Worm (Caenorhabditis elegans) whole organism, L1 larva: Measurements from ENCODE around the gene EEED8.15.

Source experiments
- C16A3.4 ChIP-seq: fragments of 150-350 bp; optimal IDR thresholded peaks from 2 replicates; lab custom pipeline; 2014; ENCODE audit warnings: missing biosample characterization, missing genetic modification characterization
- F16B12.6 ChIP-seq: fragments of 150-350 bp; optimal IDR thresholded peaks from 2 replicates; lab custom pipeline; 2014; ENCODE audit warnings: missing biosample characterization, missing genetic modification characterization
- Y116A8C.19 ChIP-seq: sonication (generic microtip); optimal IDR thresholded peaks from 2 replicates; lab custom pipeline; 2016; ENCODE audit warnings: missing compliant biosample characterization, missing genetic modification characterization, borderline replicate concordance
- blmp-1 ChIP-seq: fragments of 150-350 bp; optimal IDR thresholded peaks from 2 replicates; lab custom pipeline; 2014; ENCODE audit warnings: missing biosample characterization, missing genetic modification characterization
- ceh-8 ChIP-seq: fragments of 200-800 bp; sonication (Bioruptor generic); optimal IDR thresholded peaks from 2 replicates; lab custom pipeline; 2018; ENCODE audit warnings: mild to moderate bottlenecking, missing genetic modification characterization, moderate library complexity, missing compliant biosample characterization
- ceh-82 ChIP-seq, 3 experiments: fragments of 150-350 bp in 1 of 3; sonication (generic microtip) in 2 of 3; optimal IDR thresholded peaks; 2 replicates each; lab custom pipeline; 2014 to 2017; ENCODE audit warnings: missing biosample characterization in 3 of 3, missing genetic modification characterization in 3 of 3
- dpl-1 ChIP-seq, 3 experiments: fragments of 150-350 bp in 2 of 3; sonication (generic microtip) in 1 of 3; optimal IDR thresholded peaks; 2 replicates each; lab custom pipeline; 2014 to 2017; ENCODE audit warnings: missing biosample characterization in 3 of 3, missing genetic modification characterization in 3 of 3, missing genetic modification reagents in 3 of 3
- efl-1 ChIP-seq, 4 experiments: fragments of 150-350 bp; optimal IDR thresholded peaks in 3 of 4; peaks in 1 of 4; 1 replicate in 1 of 4; 2 replicates in 3 of 4; lab custom pipeline; 2014; ENCODE audit warnings: missing biosample characterization in 2 of 4, missing genetic modification characterization in 2 of 4, missing genetic modification reagents in 2 of 4
- egl-13 ChIP-seq: sonication (generic microtip); optimal IDR thresholded peaks from 2 replicates; lab custom pipeline; 2016; ENCODE audit warnings: missing genotype, missing genetic modification reagents, missing genetic modification characterization, missing compliant biosample characterization
- elt-2 ChIP-seq: sonication (generic microtip); optimal IDR thresholded peaks from 2 replicates; lab custom pipeline; 2016; ENCODE audit warnings: missing genetic modification characterization, mild to moderate bottlenecking, inconsistent platforms, missing compliant biosample characterization, missing genetic modification reagents
- elt-3 ChIP-seq, 6 experiments: fragments of 150-350 bp in 1 of 6; sonication (generic microtip); optimal IDR thresholded peaks; 2 replicates each; lab custom pipeline; 2017 to 2018; ENCODE audit warnings: missing biosample characterization in 6 of 6, missing genetic modification characterization in 6 of 6, inconsistent platforms in 1 of 6
- fos-1 ChIP-seq: fragments of 150-350 bp; optimal IDR thresholded peaks from 2 replicates; lab custom pipeline; 2014; ENCODE audit warnings: missing biosample characterization, missing genetic modification characterization
- hlh-17 ChIP-seq: fragments of 200-800 bp; sonication (Bioruptor generic); optimal IDR thresholded peaks from 2 replicates; lab custom pipeline; 2018; ENCODE audit warnings: missing genetic modification characterization, mild to moderate bottlenecking, missing compliant biosample characterization, moderate library complexity, borderline replicate concordance
- irx-1 ChIP-seq: sonication (generic microtip); optimal IDR thresholded peaks from 2 replicates; lab custom pipeline; 2016; ENCODE audit warnings: missing genetic modification characterization, missing compliant biosample characterization
- lin-13 ChIP-seq: fragments of 150-350 bp; optimal IDR thresholded peaks from 2 replicates; lab custom pipeline; 2014; ENCODE audit warnings: missing biosample characterization, missing genetic modification reagents, missing genetic modification characterization
- lin-15B ChIP-seq: fragments of 150-350 bp; sonication (generic microtip); optimal IDR thresholded peaks from 3 replicates; lab custom pipeline; 2014; ENCODE audit warnings: missing biosample characterization, missing genetic modification characterization
- lin-35 ChIP-seq, 2 experiments: fragments of 150-350 bp; optimal IDR thresholded peaks; 2 replicates each; lab custom pipeline; 2014; ENCODE audit warnings: missing biosample characterization in 2 of 2, missing genetic modification characterization in 2 of 2, missing genetic modification reagents in 2 of 2
- lir-3 ChIP-seq: sonication (generic microtip); optimal IDR thresholded peaks from 2 replicates; lab custom pipeline; 2016; ENCODE audit warnings: mild to moderate bottlenecking, missing genetic modification characterization, moderate library complexity, missing compliant biosample characterization; ENCODE audit not compliant: poor library complexity
- lsy-2 ChIP-seq, 2 experiments: fragments of 150-350 bp; optimal IDR thresholded peaks; 2 replicates each; lab custom pipeline; 2014; ENCODE audit warnings: missing biosample characterization in 2 of 2, missing genetic modification characterization in 2 of 2
- mef-2 ChIP-seq: fragments of 150-350 bp; optimal IDR thresholded peaks from 2 replicates; lab custom pipeline; 2014; ENCODE audit warnings: missing biosample characterization, missing genetic modification characterization
- mep-1 ChIP-seq: fragments of 150-350 bp; optimal IDR thresholded peaks from 2 replicates; lab custom pipeline; 2014; ENCODE audit warnings: missing biosample characterization, missing genetic modification characterization
- nhr-12 ChIP-seq: sonication (generic microtip); optimal IDR thresholded peaks from 2 replicates; lab custom pipeline; 2017; ENCODE audit warnings: missing biosample characterization, missing genetic modification characterization
- nhr-20 ChIP-seq: sonication (generic microtip); optimal IDR thresholded peaks from 2 replicates; lab custom pipeline; 2016; ENCODE audit warnings: mild to moderate bottlenecking, missing genetic modification characterization, missing compliant biosample characterization
- nhr-76 ChIP-seq: sonication (generic microtip); optimal IDR thresholded peaks from 2 replicates; lab custom pipeline; 2017; ENCODE audit warnings: missing biosample characterization, missing genetic modification characterization
- nhr-85 ChIP-seq: sonication (generic microtip); peaks from one replicate; lab custom pipeline; 2016; ENCODE audit warnings: missing genetic modification characterization, inconsistent platforms, missing compliant biosample characterization
- nhr-90 ChIP-seq: sonication (generic microtip); optimal IDR thresholded peaks from 2 replicates; lab custom pipeline; 2016; ENCODE audit warnings: mild to moderate bottlenecking, missing genetic modification characterization, missing compliant biosample characterization; ENCODE audit not compliant: poor library complexity
- rnt-1 ChIP-seq: sonication (generic microtip); optimal IDR thresholded peaks from 2 replicates; lab custom pipeline; 2016; ENCODE audit warnings: mild to moderate bottlenecking, missing genetic modification characterization, moderate library complexity, missing compliant biosample characterization
- skn-1 ChIP-seq: fragments of 150-350 bp; optimal IDR thresholded peaks from 2 replicates; lab custom pipeline; 2014; ENCODE audit warnings: missing biosample characterization, missing genetic modification characterization
- sptf-1 ChIP-seq: fragments of 150-350 bp; optimal IDR thresholded peaks from 2 replicates; lab custom pipeline; 2014; ENCODE audit warnings: missing biosample characterization, missing genetic modification characterization
- sup-37 ChIP-seq: fragments of 200-800 bp; sonication (Bioruptor generic); optimal IDR thresholded peaks from 2 replicates; lab custom pipeline; 2018; ENCODE audit warnings: mild to moderate bottlenecking, missing genetic modification characterization, missing compliant biosample characterization
- swsn-7 ChIP-seq: sonication (generic microtip); optimal IDR thresholded peaks from 2 replicates; lab custom pipeline; 2016; ENCODE audit warnings: missing genetic modification characterization, missing compliant biosample characterization
- tbx-2 ChIP-seq: sonication (generic microtip); optimal IDR thresholded peaks from 2 replicates; lab custom pipeline; 2016; ENCODE audit warnings: missing genetic modification characterization, missing compliant biosample characterization
- unc-130 ChIP-seq: fragments of 150-350 bp; optimal IDR thresholded peaks from 2 replicates; lab custom pipeline; 2017; ENCODE audit warnings: missing biosample characterization, missing genetic modification characterization, inconsistent platforms
- unc-86 ChIP-seq: sonication (generic microtip); optimal IDR thresholded peaks from 2 replicates; lab custom pipeline; 2016; ENCODE audit warnings: missing genetic modification characterization, missing compliant biosample characterization
- xbp-1 ChIP-seq: sonication (generic microtip); optimal IDR thresholded peaks from 2 replicates; lab custom pipeline; 2016; ENCODE audit warnings: missing genetic modification characterization, missing compliant biosample characterization
- zip-4 ChIP-seq: fragments of 200-800 bp; sonication (Bioruptor generic); optimal IDR thresholded peaks from 2 replicates; lab custom pipeline; 2018; ENCODE audit warnings: mild to moderate bottlenecking, missing genetic modification characterization, moderate library complexity, missing compliant biosample characterization
- ztf-11 ChIP-seq, 2 experiments: sonication (generic microtip); optimal IDR thresholded peaks; 2 replicates each; lab custom pipeline; 2016 to 2017; ENCODE audit warnings: missing genetic modification characterization in 2 of 2, missing biosample characterization in 1 of 2, missing compliant biosample characterization in 1 of 2

The EEED8.15 gene

DNA sequence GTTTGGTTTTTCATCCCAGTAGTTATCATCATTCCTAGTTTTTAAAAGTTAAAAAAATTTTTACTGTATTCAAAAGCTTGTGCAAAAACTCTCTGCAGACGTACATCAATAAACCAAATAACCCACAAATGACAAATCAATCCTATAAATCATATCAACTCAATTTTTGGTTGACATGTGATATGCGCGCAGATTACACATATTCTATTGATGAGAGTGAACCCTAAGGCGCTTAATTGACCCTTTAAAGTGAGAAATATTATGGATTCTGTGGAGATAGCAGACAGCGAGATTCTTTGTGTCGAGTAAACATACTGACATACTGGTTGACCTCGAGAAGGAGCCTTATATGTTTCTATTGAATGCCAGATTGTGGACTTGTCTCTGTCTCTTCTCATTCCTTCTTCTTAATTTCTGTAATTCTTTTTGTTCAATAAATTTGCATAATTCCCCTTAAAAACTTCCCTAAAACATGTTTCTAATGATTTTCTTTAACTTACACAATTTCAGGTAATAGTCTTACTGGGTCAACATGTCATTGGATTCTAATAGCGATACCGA, 2.7 kb upstream of the EEED8.15 start, which contains the start of gene EEED8.2:
EEED8.2 (plus strand) TSS at position 511 of the 561 bp plus-strand sequence.
- TF ChIP-seq elt-3 (tag; optimal IDR thresholded peaks at IDR 0.05; lab: Kevin White, UChicago): peak in 1 of 6 experiments; percentile 2
- TF ChIP-seq rnt-1 (tag; lab: Kevin White, UChicago): no peak
- peak; percentile 14 for TF ChIP-seq blmp-1

- TF ChIP-seq ztf-11 (tag; optimal IDR thresholded peaks at IDR 0.05; lab: Kevin White, UChicago) (no peak), efl-1 (optimal IDR thresholded peaks at IDR 0.05; lab: Kevin White, UChicago) (no peak), efl-1 (GFP tag; optimal IDR thresholded peaks at IDR 0.05 in 1 of 2; lab: Kevin White, UChicago) (peak in 1 of 2 experiments; percentile 23), unc-86 (tag; lab: Kevin White, UChicago) (no peak), zip-4 (GFP tag; lab: Kevin White, UChicago) (no peak)
Measured at ce11 chrII:5417905-5418304, 1.1 kb upstream of the EEED8.15 start.

DNA sequence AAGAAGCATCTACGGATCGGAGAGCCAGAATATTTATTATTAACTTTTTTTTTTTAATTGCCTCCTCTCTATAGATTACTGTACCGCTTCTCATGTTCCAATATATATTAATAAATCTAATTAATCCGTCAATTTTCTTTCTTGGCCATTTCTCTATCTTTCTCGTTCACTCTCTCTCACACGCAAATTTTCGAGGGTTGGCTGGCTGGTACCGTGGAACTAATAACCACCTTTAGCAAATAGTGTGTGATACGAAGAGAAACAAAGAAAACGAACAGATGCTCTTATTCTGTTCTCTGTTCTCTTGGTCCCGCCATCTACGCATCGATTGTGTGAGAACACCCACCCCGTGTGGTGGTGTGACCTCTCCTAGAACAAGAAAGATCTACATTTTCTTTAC, 712 bp upstream of the EEED8.15 start:
- TF ChIP-seq elt-2: no peak
- TF ChIP-seq lir-3: no peak
- no peak for TF ChIP-seq lsy-2 (tag; optimal IDR thresholded peaks at IDR 0.05; lab: Kevin White, UChicago)
- no peak for TF ChIP-seq blmp-1
- no peak for TF ChIP-seq hlh-17 (GFP tag; lab: Kevin White, UChicago)
- TF ChIP-seq nhr-76 (tag; lab: Kevin White, UChicago): no peak
- TF ChIP-seq unc-130: no peak
- TF ChIP-seq irx-1 (tag; lab: Kevin White, UChicago): no peak
- TF ChIP-seq sptf-1 (tag; lab: Kevin White, UChicago): no peak
- TF ChIP-seq fos-1: no peak
- TF ChIP-seq sup-37 (GFP tag; lab: Kevin White, UChicago): no peak
- no peak for TF ChIP-seq tbx-2 (tag; lab: Kevin White, UChicago)
- no peak for TF ChIP-seq nhr-12 (tag; lab: Kevin White, UChicago)
- no peak for TF ChIP-seq ceh-82 (tag; optimal IDR thresholded peaks at IDR 0.05; lab: Kevin White, UChicago)
- no peak for TF ChIP-seq nhr-90 (tag; lab: Kevin White, UChicago)
- no peak for TF ChIP-seq ceh-8
- no peak for TF ChIP-seq Y116A8C.19 (tag; lab: Kevin White, UChicago)
- TF ChIP-seq, all 84 proteins: peak for 0

DNA sequence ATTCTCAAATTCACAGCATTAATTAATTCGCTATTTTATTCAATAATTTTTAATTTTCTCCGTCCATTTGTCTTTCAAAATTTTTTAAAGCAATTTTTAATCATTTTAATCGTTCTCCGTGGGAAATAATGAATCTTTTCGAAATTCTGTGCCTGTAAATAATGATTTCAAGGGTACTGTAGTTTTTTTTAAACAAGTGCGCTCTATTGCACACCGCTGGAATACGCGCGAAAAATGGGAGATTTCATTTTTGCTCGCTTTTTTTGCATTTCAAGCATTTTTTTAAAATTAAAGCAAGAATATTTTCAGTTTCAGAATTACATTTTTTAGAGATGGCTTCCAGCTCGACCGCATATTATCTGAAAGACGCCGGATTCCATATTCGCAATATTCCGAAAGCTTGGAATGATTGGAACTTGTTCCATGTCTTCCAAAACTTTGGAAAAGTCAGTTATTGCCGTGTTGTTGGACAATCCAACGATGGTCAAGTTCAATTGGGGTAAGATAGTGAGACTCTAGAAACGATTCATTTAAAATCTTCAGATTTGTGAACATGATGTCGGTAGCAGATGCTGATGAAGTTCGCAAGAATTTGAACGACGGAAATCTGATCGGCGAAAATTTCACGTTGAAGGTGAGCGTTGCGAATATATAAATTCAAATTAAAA, 2.1 kb downstream of the EEED8.15 start, which contains the start of gene tofu-6:
tofu-6 (plus strand) TSS at position 302 of the 668 bp plus-strand sequence.
- peak; percentile 30 for TF ChIP-seq blmp-1
- TF ChIP-seq nhr-12 (tag; lab: Kevin White, UChicago): no peak
- peak; percentile 55 to 80 (median 62) for TF ChIP-seq dpl-1 (GFP tag; optimal IDR thresholded peaks at IDR 0.05; lab: Kevin White, UChicago)
- peak; percentile 10 for TF ChIP-seq lin-15B (tag; lab: Kevin White, UChicago)
- peak; percentile 43 for TF ChIP-seq mep-1 (tag; lab: Kevin White, UChicago)
- TF ChIP-seq nhr-85 (tag; lab: Kevin White, UChicago): no peak
- no peak for TF ChIP-seq elt-2
- peak; percentile 25 to 85 for TF ChIP-seq lin-35 (GFP tag; optimal IDR thresholded peaks at IDR 0.05; lab: Kevin White, UChicago)
- no peak for TF ChIP-seq skn-1 (tag; lab: Kevin White, UChicago)
- TF ChIP-seq F16B12.6 (tag; lab: Kevin White, UChicago): peak; percentile 16
- no peak for TF ChIP-seq lin-13 (GFP tag; lab: Kevin White, UChicago)
- peak; percentile 69 to 73 for TF ChIP-seq efl-1 (optimal IDR thresholded peaks at IDR 0.05; lab: Kevin White, UChicago)
- peak; percentile 71 to 95 for TF ChIP-seq efl-1 (GFP tag; optimal IDR thresholded peaks at IDR 0.05 in 1 of 2; lab: Kevin White, UChicago)
- peak; percentile 11 for TF ChIP-seq C16A3.4 (tag; lab: Kevin White, UChicago)
- no peak for TF ChIP-seq mef-2
- TF ChIP-seq xbp-1 (tag; lab: Kevin White, UChicago): no peak
- TF ChIP-seq nhr-20: no peak
- no peak for TF ChIP-seq swsn-7
- no peak for TF ChIP-seq egl-13 (tag; lab: Kevin White, UChicago)
- TF ChIP-seq ceh-8: no peak
- peak; percentile 64 to 95 for TF ChIP-seq lsy-2 (tag; optimal IDR thresholded peaks at IDR 0.05; lab: Kevin White, UChicago)
